Fruit fly (Drosophila melanogaster) whole organism, embryonic: ENCODE measurements around the gene Tg.

ENCODE experiments used
- Abd-B ChIP-seq: fragments of 200-800 bp; sonication (Bioruptor generic); optimal IDR thresholded peaks from 2 replicates; lab custom pipeline; 2018; ENCODE audit warnings: missing biosample characterization, mild to moderate bottlenecking, missing genetic modification characterization, moderate library complexity
- BEAF-32 ChIP-seq: fragments of 200-800 bp; sonication (Bioruptor generic); optimal IDR thresholded peaks from 3 replicates; lab custom pipeline; 2017; ENCODE audit warnings: missing biosample characterization, missing genetic modification characterization, mild to moderate bottlenecking, moderate library complexity, missing genetic modification reagents
- Bgb ChIP-seq: fragments of 200-800 bp; sonication (Bioruptor generic); IDR thresholded peaks from 2 replicates; pipeline ENCODE4 v1.3.6; 2022; ENCODE audit warnings: missing biosample characterization, missing genetic modification characterization; ENCODE audit not compliant: partially characterized antibody
- CG10321 ChIP-seq: fragments of 200-800 bp; sonication (Bioruptor generic); IDR thresholded peaks from 2 replicates; pipeline ENCODE4 v1.3.6; 2022; ENCODE audit warnings: missing biosample characterization, missing genetic modification characterization
- CG10543 ChIP-seq: fragments of 200-800 bp; sonication (Bioruptor generic); optimal IDR thresholded peaks from 3 replicates; lab custom pipeline; 2017; ENCODE audit warnings: missing biosample characterization, mild to moderate bottlenecking, missing genetic modification characterization, moderate library complexity
- CG1233 ChIP-seq: fragments of 200-800 bp; sonication (Bioruptor generic); optimal IDR thresholded peaks from 4 replicates; lab custom pipeline; 2018; ENCODE audit warnings: missing biosample characterization, mild to moderate bottlenecking, missing genetic modification characterization
- CG13287 ChIP-seq: fragments of 200-800 bp; sonication (Bioruptor generic); IDR thresholded peaks from 2 replicates; pipeline ENCODE4 v1.3.6; 2022; ENCODE audit warnings: missing biosample characterization, missing genetic modification characterization; ENCODE audit not compliant: partially characterized antibody
- CG17568 ChIP-seq: fragments of 200-800 bp; sonication (Bioruptor generic); optimal IDR thresholded peaks from 2 replicates; lab custom pipeline; 2018; ENCODE audit warnings: missing biosample characterization, mild to moderate bottlenecking, missing genetic modification characterization, moderate library complexity
- CG17829 ChIP-seq: fragments of 200-800 bp; optimal IDR thresholded peaks from 2 replicates; lab custom pipeline; 2019; ENCODE audit warnings: missing biosample characterization, mild to moderate bottlenecking, missing genetic modification characterization, moderate library complexity
- CG17912 ChIP-seq: fragments of 200-800 bp; sonication (Bioruptor generic); optimal IDR thresholded peaks from 2 replicates; lab custom pipeline; 2018; ENCODE audit warnings: missing biosample characterization, mild to moderate bottlenecking, missing genetic modification characterization
- CG18011 ChIP-seq: fragments of 200-800 bp; sonication (Bioruptor generic); optimal IDR thresholded peaks from 2 replicates; lab custom pipeline; 2017; ENCODE audit warnings: missing biosample characterization, missing genetic modification characterization, mild to moderate bottlenecking, moderate library complexity, missing genotype
- CG2120 ChIP-seq: fragments of 200-800 bp; sonication (Bioruptor generic); optimal IDR thresholded peaks from 3 replicates; lab custom pipeline; 2016; ENCODE audit warnings: missing biosample characterization, missing genetic modification characterization
- CG30403 ChIP-seq: fragments of 200-800 bp; sonication (Bioruptor generic); optimal IDR thresholded peaks from 3 replicates; lab custom pipeline; 2016; ENCODE audit warnings: missing biosample characterization, missing genetic modification characterization
- CG6272 ChIP-seq: fragments of 200-800 bp; sonication (Bioruptor generic); IDR thresholded peaks from 2 replicates; pipeline ENCODE4 v1.3.6; 2022; ENCODE audit warnings: missing biosample characterization, missing genetic modification characterization
- CG7556 ChIP-seq: fragments of 200-800 bp; sonication (Bioruptor generic); optimal IDR thresholded peaks from 2 replicates; lab custom pipeline; 2017; ENCODE audit warnings: missing biosample characterization, mild to moderate bottlenecking, missing genetic modification characterization
- CG7745 ChIP-seq: fragments of 200-800 bp; sonication (Bioruptor generic); optimal IDR thresholded peaks from 2 replicates; lab custom pipeline; 2018; ENCODE audit warnings: missing biosample characterization, mild to moderate bottlenecking, missing genetic modification characterization, moderate library complexity
- CG7963 ChIP-seq: fragments of 200-800 bp; sonication (Bioruptor generic); IDR thresholded peaks from 3 replicates; pipeline ENCODE4 v1.3.6; 2022; ENCODE audit warnings: missing biosample characterization, missing genetic modification characterization; ENCODE audit not compliant: partially characterized antibody
- CG8924 ChIP-seq: fragments of 200-800 bp; optimal IDR thresholded peaks from 3 replicates; lab custom pipeline; 2019; ENCODE audit warnings: missing biosample characterization, mild to moderate bottlenecking, missing genetic modification characterization, moderate library complexity
- Dll ChIP-seq: fragments of 200-800 bp; sonication (Bioruptor generic); IDR thresholded peaks from 4 replicates; pipeline ENCODE4 v1.3.6; 2022; ENCODE audit warnings: missing biosample characterization, missing genetic modification characterization; ENCODE audit not compliant: partially characterized antibody
- Dp ChIP-seq: fragments of 200-800 bp; sonication (Bioruptor generic); optimal IDR thresholded peaks from 2 replicates; lab custom pipeline; 2018; ENCODE audit warnings: missing biosample characterization, mild to moderate bottlenecking, missing genetic modification characterization, moderate library complexity
- E2f2 ChIP-seq: fragments of 200-800 bp; sonication (Bioruptor generic); IDR thresholded peaks from 2 replicates; pipeline ENCODE4 v1.3.6; 2022; ENCODE audit warnings: missing biosample characterization, missing genetic modification characterization
- GATAe ChIP-seq: fragments of 200-800 bp; sonication (Bioruptor generic); conservative IDR thresholded peaks from 2 replicates; pipeline ENCODE4 v1.3.6; 2022; ENCODE audit warnings: missing biosample characterization, missing genetic modification characterization
- HLH4C ChIP-seq: fragments of 200-800 bp; sonication (Bioruptor generic); IDR thresholded peaks from 3 replicates; pipeline ENCODE4 v1.3.6; 2022; ENCODE audit warnings: missing biosample characterization, missing genetic modification characterization; ENCODE audit not compliant: partially characterized antibody
- HLH54F ChIP-seq: fragments of 200-800 bp; sonication (Bioruptor generic); optimal IDR thresholded peaks from 3 replicates; lab custom pipeline; 2016; ENCODE audit warnings: missing biosample characterization, missing genetic modification characterization
- Lpt ChIP-seq: fragments of >200 bp; optimal IDR thresholded peaks from 2 replicates; lab custom pipeline; 2018; ENCODE audit warnings: missing biosample characterization, missing genetic modification characterization
- Med ChIP-seq: fragments of 200-800 bp; sonication (Bioruptor generic); peaks from one replicate; lab custom pipeline; 2016; ENCODE audit warnings: missing biosample characterization, missing genetic modification characterization, mild to moderate bottlenecking, inconsistent platforms, moderate library complexity
- Neu2 ChIP-seq: fragments of 200-800 bp; sonication (Bioruptor generic); optimal IDR thresholded peaks from 3 replicates; lab custom pipeline; 2016; ENCODE audit warnings: missing biosample characterization, missing genetic modification characterization, borderline replicate concordance
- Opbp ChIP-seq: fragments of 200-800 bp; sonication (Bioruptor generic); IDR thresholded peaks from 3 replicates; pipeline ENCODE4 v1.3.6; 2022; ENCODE audit warnings: missing biosample characterization, missing genetic modification characterization; ENCODE audit not compliant: partially characterized antibody
- Rx ChIP-seq: fragments of 200-800 bp; sonication (Bioruptor generic); IDR thresholded peaks from 2 replicates; pipeline ENCODE4 v1.3.6; 2022; ENCODE audit warnings: missing biosample characterization, missing genetic modification characterization
- Scr ChIP-seq: fragments of 200-800 bp; sonication (Bioruptor generic); IDR thresholded peaks from 2 replicates; pipeline ENCODE4 v1.3.6; 2022; ENCODE audit warnings: missing biosample characterization, missing genetic modification characterization; ENCODE audit not compliant: partially characterized antibody
- Side ChIP-seq: fragments of 200-800 bp; sonication (Bioruptor generic); optimal IDR thresholded peaks from 2 replicates; lab custom pipeline; 2016; ENCODE audit warnings: missing biosample characterization, missing genetic modification characterization
- bab2 ChIP-seq: fragments of 200-800 bp; sonication (Bioruptor generic); optimal IDR thresholded peaks from 2 replicates; lab custom pipeline; 2016; ENCODE audit warnings: missing biosample characterization, missing genetic modification characterization
- bbx ChIP-seq: fragments of 200-800 bp; sonication (Bioruptor generic); IDR thresholded peaks from 2 replicates; pipeline ENCODE4 v1.3.6; 2022; ENCODE audit warnings: missing biosample characterization, missing genetic modification characterization; ENCODE audit not compliant: partially characterized antibody
- croc ChIP-seq: fragments of 200-800 bp; sonication (Bioruptor generic); conservative IDR thresholded peaks from 3 replicates; pipeline ENCODE4 v1.3.6; 2022; ENCODE audit warnings: missing biosample characterization, missing genetic modification characterization
- eve ChIP-seq, 2 experiments: fragments of >200 bp; optimal IDR thresholded peaks; 2 replicates each; lab custom pipeline; 2017; ENCODE audit warnings: missing biosample characterization in 2 of 2, missing genetic modification characterization in 2 of 2
- hkb ChIP-seq, 2 experiments: fragments of 200-800 bp in 1 of 2; fragments of >200 bp in 1 of 2; sonication (Bioruptor generic) in 1 of 2; IDR thresholded peaks in 1 of 2; optimal IDR thresholded peaks in 1 of 2; 2 replicates each; pipeline versions ENCODE4 v1.3.6 to Lab custom; 2017 to 2022; ENCODE audit warnings: missing biosample characterization in 1 of 2, missing genetic modification characterization in 1 of 2
- hth ChIP-seq: fragments of >200 bp; optimal IDR thresholded peaks from 2 replicates; lab custom pipeline; 2017; ENCODE audit warnings: inconsistent platforms
- klu ChIP-seq: fragments of 200-800 bp; sonication (Bioruptor generic); IDR thresholded peaks from 2 replicates; pipeline ENCODE4 v1.3.6; 2022; ENCODE audit warnings: missing biosample characterization, missing genetic modification characterization
- lbe ChIP-seq: fragments of 200-800 bp; sonication (Bioruptor generic); optimal IDR thresholded peaks from 2 replicates; lab custom pipeline; 2016; ENCODE audit warnings: missing biosample characterization, mild to moderate bottlenecking, missing genetic modification characterization
- lov ChIP-seq, 2 experiments: fragments of 200-800 bp in 1 of 2; fragments of >200 bp in 1 of 2; sonication (Bioruptor generic) in 1 of 2; IDR thresholded peaks in 1 of 2; optimal IDR thresholded peaks in 1 of 2; 2 replicates in 1 of 2; 3 replicates in 1 of 2; pipeline versions ENCODE4 v1.3.6 to Lab custom; 2017 to 2022; ENCODE audit warnings: missing biosample characterization in 1 of 2, missing genetic modification characterization in 1 of 2
- nau ChIP-seq: fragments of 200-800 bp; sonication (Bioruptor generic); optimal IDR thresholded peaks from 3 replicates; lab custom pipeline; 2017; ENCODE audit warnings: missing biosample characterization, mild to moderate bottlenecking, missing genetic modification characterization, missing genetic modification reagents
- pzg ChIP-seq: fragments of 200-800 bp; sonication (Bioruptor generic); optimal IDR thresholded peaks from 3 replicates; lab custom pipeline; 2018; ENCODE audit warnings: missing biosample characterization, mild to moderate bottlenecking, missing genetic modification characterization, moderate library complexity
- sens-2 ChIP-seq: fragments of 200-800 bp; sonication (Bioruptor generic); IDR thresholded peaks from 2 replicates; pipeline ENCODE4 v1.3.6; 2022; ENCODE audit warnings: missing biosample characterization, missing genetic modification characterization
- slp2 ChIP-seq: fragments of 200-800 bp; sonication (Bioruptor generic); optimal IDR thresholded peaks from 2 replicates; lab custom pipeline; 2016; ENCODE audit warnings: missing biosample characterization, missing genetic modification characterization
- sna ChIP-seq: fragments of 200-800 bp; sonication (Bioruptor generic); IDR thresholded peaks from 2 replicates; pipeline ENCODE4 v1.3.6; 2022; ENCODE audit warnings: missing biosample characterization, missing genetic modification characterization; ENCODE audit not compliant: partially characterized antibody
- tap ChIP-seq: fragments of 200-800 bp; optimal IDR thresholded peaks from 3 replicates; lab custom pipeline; 2019; ENCODE audit warnings: missing biosample characterization, mild to moderate bottlenecking, missing genetic modification characterization, moderate library complexity
- tll ChIP-seq, 2 experiments: fragments of 200-800 bp in 1 of 2; fragments of >200 bp in 1 of 2; sonication (Bioruptor generic) in 1 of 2; optimal IDR thresholded peaks; 2 replicates each; lab custom pipeline; 2017 to 2019; ENCODE audit warnings: missing biosample characterization in 2 of 2, missing genetic modification characterization in 2 of 2, mild to moderate bottlenecking in 1 of 2, moderate library complexity in 1 of 2
- vfl ChIP-seq: fragments of 200-800 bp; sonication (Bioruptor generic); optimal IDR thresholded peaks from 2 replicates; lab custom pipeline; 2016; ENCODE audit warnings: missing biosample characterization, missing genetic modification characterization
- vnd ChIP-seq: fragments of 200-800 bp; sonication (Bioruptor generic); IDR thresholded peaks from 3 replicates; pipeline ENCODE4 v1.3.6; 2022; ENCODE audit warnings: missing biosample characterization, missing genetic modification characterization; ENCODE audit not compliant: partially characterized antibody

The Tg gene

dm6 chr2L:8004072-8004471 is 7.1 kb upstream of the Tg start, which contains the start of gene Wwox (continued):
- TF ChIP-seq CG7556 (GFP tag; lab: Kevin White, UChicago), result no peak
- peak; percentile 68 for TF ChIP-seq sna (GFP tag; lab: Robert Waterston, UW)
- no peak for TF ChIP-seq bab2 (GFP tag; lab: Kevin White, UChicago)
- TF ChIP-seq lov (optimal IDR thresholded peaks at IDR 0.05; lab: Kevin White, UChicago), result no peak
- no peak for TF ChIP-seq lov (GFP tag; IDR thresholded peaks at IDR 0.05; lab: Robert Waterston, UW)
- no peak for TF ChIP-seq CG2120 (GFP tag; lab: Kevin White, UChicago)
- TF ChIP-seq Abd-B, result no peak
- TF ChIP-seq slp2 (GFP tag; lab: Kevin White, UChicago), result no peak
- TF ChIP-seq tap, result no peak
- TF ChIP-seq CG1233 (GFP tag; lab: Kevin White, UChicago), result no peak
- peak; percentile 53 for TF ChIP-seq BEAF-32 (GFP tag; lab: Kevin White, UChicago)
- no peak for TF ChIP-seq CG17568 (GFP tag; lab: Kevin White, UChicago)
- TF ChIP-seq CG17829 (tag; lab: Kevin White, UChicago), result no peak
- TF ChIP-seq GATAe (GFP tag; lab: Robert Waterston, UW), result no peak
- no peak for TF ChIP-seq hth (lab: Kevin White, UChicago)
- no peak for TF ChIP-seq klu (GFP tag; lab: Robert Waterston, UW)
- no peak for TF ChIP-seq vfl (GFP tag; lab: Kevin White, UChicago)
- peak; percentile 35; the same call in 2 of the 3 replicates for TF ChIP-seq Opbp (GFP tag; lab: Robert Waterston, UW)
- peak; percentile 63 for TF ChIP-seq Scr
- peak; percentile 41 for TF ChIP-seq lbe (GFP tag; lab: Kevin White, UChicago)
- TF ChIP-seq Neu2 (GFP tag; lab: Kevin White, UChicago), result no peak
- TF ChIP-seq Dll (GFP tag; lab: Robert Waterston, UW), result peak; percentile 78
- TF ChIP-seq CG13287 (GFP tag; lab: Robert Waterston, UW), result peak; percentile 83
- TF ChIP-seq nau (GFP tag; lab: Kevin White, UChicago), result no peak
- TF ChIP-seq Lpt (GFP tag; lab: Kevin White, UChicago), result no peak
- TF ChIP-seq HLH4C, result peak; percentile 69
- no peak for TF ChIP-seq CG6272 (GFP tag; lab: Robert Waterston, UW)
- no peak for TF ChIP-seq tll (GFP tag; optimal IDR thresholded peaks at IDR 0.05; lab: Kevin White, UChicago)
- peak; percentile 54; the same call in 1 of the 2 replicates for TF ChIP-seq Bgb (GFP tag; lab: Robert Waterston, UW)
- TF ChIP-seq hkb (optimal IDR thresholded peaks at IDR 0.05; lab: Kevin White, UChicago), result no peak
- no peak for TF ChIP-seq hkb (GFP tag; IDR thresholded peaks at IDR 0.05; lab: Robert Waterston, UW)
- TF ChIP-seq HLH54F, result no peak
- peak; percentile 77 for TF ChIP-seq Dp (GFP tag; lab: Kevin White, UChicago)
- peak; percentile 63; the same call in 1 of the 2 replicates for TF ChIP-seq bbx (GFP tag; lab: Robert Waterston, UW)
- no peak for TF ChIP-seq CG7745 (tag; lab: Kevin White, UChicago)
- TF ChIP-seq Side, result no peak
- TF ChIP-seq vnd (GFP tag; lab: Robert Waterston, UW), result peak; percentile 28; the same call in 1 of the 3 replicates
- no peak for TF ChIP-seq CG8924 (tag; lab: Kevin White, UChicago)
- TF ChIP-seq Rx, result no peak
- TF ChIP-seq eve (GFP tag; optimal IDR thresholded peaks at IDR 0.05; lab: Kevin White, UChicago), result no peak
- no peak for TF ChIP-seq CG30403 (GFP tag; lab: Kevin White, UChicago)
- TF ChIP-seq pzg (GFP tag; lab: Kevin White, UChicago), result peak; percentile 30
- TF ChIP-seq croc (GFP tag; lab: Robert Waterston, UW), result no peak
- no peak for TF ChIP-seq CG17912 (GFP tag; lab: Kevin White, UChicago)
- no peak for TF ChIP-seq CG18011
- TF ChIP-seq sens-2 (GFP tag; lab: Robert Waterston, UW), result no peak
- no peak for TF ChIP-seq CG10543 (GFP tag; lab: Kevin White, UChicago)
- TF ChIP-seq CG7963 (GFP tag; lab: Robert Waterston, UW), result no peak
- no peak for TF ChIP-seq CG10321 (GFP tag; lab: Robert Waterston, UW)
- TF ChIP-seq E2f2 (GFP tag; lab: Robert Waterston, UW), result peak; percentile 82
- no peak for TF ChIP-seq Med (GFP tag; lab: Kevin White, UChicago)
